Worm (Caenorhabditis elegans): ENCODE measurements around the gene F02E11.4.

DNA sequence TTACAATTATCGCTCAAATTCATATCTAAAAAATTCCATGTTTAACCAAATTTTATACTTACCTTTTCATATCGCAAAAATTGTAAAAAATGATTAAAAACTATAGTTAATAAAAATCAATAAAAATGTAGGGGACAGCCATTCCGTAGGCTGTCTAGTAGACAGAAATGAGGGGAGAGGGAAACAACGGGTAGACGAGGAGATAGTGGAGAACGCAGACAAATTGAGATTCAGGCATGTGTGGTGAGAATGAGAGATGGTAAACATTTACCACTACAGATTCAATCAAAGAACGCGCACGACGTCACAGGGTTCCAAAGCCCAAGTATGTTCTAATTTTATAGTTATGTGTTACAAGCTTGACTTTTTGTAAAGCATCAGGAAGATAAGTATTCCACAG, 26.0 kb upstream of the F02E11.4 start:
- no peak for TF ChIP-seq F52B5.7 (tag; optimal IDR thresholded peaks at IDR 0.05)
- TF ChIP-seq rpc-1 (optimal IDR thresholded peaks at IDR 0.05) = no peak
- TF ChIP-seq rpc-1 (tag; optimal IDR thresholded peaks at IDR 0.05) = no peak
- TF ChIP-seq nhr-90 (tag; optimal IDR thresholded peaks at IDR 0.05) = no peak
- no peak for TF ChIP-seq Y95B8A.8 (GFP tag; IDR thresholded peaks at IDR 0.05)
- no peak for TF ChIP-seq bed-2 (GFP tag; IDR thresholded peaks at IDR 0.05)
- TF ChIP-seq lsl-1 (GFP tag; optimal IDR thresholded peaks at IDR 0.05) = no peak
- TF ChIP-seq F55B11.4 (tag; optimal IDR thresholded peaks at IDR 0.05; ENCODE audit: borderline replicate concordance, insufficient read depth) = no peak
- no peak for TF ChIP-seq hrde-1 (tag; optimal IDR thresholded peaks at IDR 0.05; ENCODE audit: borderline replicate concordance)
- TF ChIP-seq lin-54 (GFP tag; optimal IDR thresholded peaks at IDR 0.05) = no peak

Measured in whole organism, young adult.